Fruit fly (Drosophila melanogaster) whole organism, embryonic: Measurements from ENCODE around the gene CG42542.

ENCODE experiments used
- Ada2b ChIP-seq: fragments of 200-800 bp; sonication (Bioruptor generic); IDR thresholded peaks from 2 replicates; pipeline ENCODE4 v1.3.6; 2022; ENCODE audit warnings: missing biosample characterization, missing genetic modification characterization
- Bgb ChIP-seq: fragments of 200-800 bp; sonication (Bioruptor generic); IDR thresholded peaks from 2 replicates; pipeline ENCODE4 v1.3.6; 2022; ENCODE audit warnings: missing biosample characterization, missing genetic modification characterization; ENCODE audit not compliant: partially characterized antibody
- CG10565 ChIP-seq: fragments of 200-800 bp; sonication (Bioruptor generic); optimal IDR thresholded peaks from 3 replicates; lab custom pipeline; 2016; ENCODE audit warnings: missing biosample characterization, mild to moderate bottlenecking, missing genetic modification characterization
- CG11093 ChIP-seq: fragments of 200-800 bp; sonication (Bioruptor generic); IDR thresholded peaks from 3 replicates; pipeline ENCODE4 v1.3.6; 2022; ENCODE audit warnings: missing biosample characterization, missing genetic modification characterization
- CG11695 ChIP-seq: fragments of 200-800 bp; sonication (Bioruptor generic); IDR thresholded peaks from 3 replicates; pipeline ENCODE4 v1.3.6; 2022; ENCODE audit warnings: missing biosample characterization, missing genetic modification characterization
- CG12236 ChIP-seq: fragments of 200-800 bp; sonication (Bioruptor generic); optimal IDR thresholded peaks from 2 replicates; lab custom pipeline; 2016; ENCODE audit warnings: missing biosample characterization, missing genetic modification characterization
- CG12659 ChIP-seq: fragments of 200-800 bp; sonication (Bioruptor generic); optimal IDR thresholded peaks from 3 replicates; lab custom pipeline; 2017; ENCODE audit warnings: mild to moderate bottlenecking, missing biosample characterization, missing genetic modification reagents, missing genetic modification characterization
- CG14014 ChIP-seq: fragments of 200-800 bp; sonication (Bioruptor generic); IDR thresholded peaks from 2 replicates; pipeline ENCODE4 v1.3.6; 2022; ENCODE audit warnings: missing biosample characterization, missing genetic modification characterization
- CG15479 ChIP-seq: fragments of 200-800 bp; sonication (Bioruptor generic); optimal IDR thresholded peaks from 3 replicates; lab custom pipeline; 2019; ENCODE audit warnings: missing biosample characterization, mild to moderate bottlenecking, missing genetic modification characterization, moderate library complexity
- CG15696 ChIP-seq: fragments of 200-800 bp; sonication (Bioruptor generic); optimal IDR thresholded peaks from 2 replicates; lab custom pipeline; 2019; ENCODE audit warnings: missing biosample characterization, mild to moderate bottlenecking, missing genetic modification characterization, moderate library complexity
- CG17186 ChIP-seq: fragments of 200-800 bp; sonication (Bioruptor generic); optimal IDR thresholded peaks from 3 replicates; lab custom pipeline; 2017; ENCODE audit warnings: missing biosample characterization, missing genetic modification reagents, missing genetic modification characterization
- CG17361 ChIP-seq: fragments of 200-800 bp; sonication (Bioruptor generic); IDR thresholded peaks from 3 replicates; pipeline ENCODE4 v1.3.6; 2022; ENCODE audit warnings: missing biosample characterization, missing genetic modification characterization
- CG17612 ChIP-seq: fragments of 200-800 bp; sonication (Bioruptor generic); IDR thresholded peaks from 2 replicates; pipeline ENCODE4 v1.3.6; 2022; ENCODE audit warnings: missing biosample characterization, missing genetic modification characterization
- CG18262 ChIP-seq: fragments of 200-800 bp; optimal IDR thresholded peaks from 3 replicates; lab custom pipeline; 2019; ENCODE audit warnings: missing biosample characterization, mild to moderate bottlenecking, missing genetic modification characterization, moderate library complexity
- CG2129 ChIP-seq: fragments of 200-800 bp; sonication (Bioruptor generic); IDR thresholded peaks from 2 replicates; pipeline ENCODE4 v1.3.6; 2022; ENCODE audit warnings: missing biosample characterization, missing genetic modification characterization; ENCODE audit not compliant: partially characterized antibody
- CG3065 ChIP-seq: fragments of 200-800 bp; sonication (Bioruptor generic); optimal IDR thresholded peaks from 2 replicates; lab custom pipeline; 2016; ENCODE audit warnings: missing biosample characterization, missing genetic modification characterization
- CG32767 ChIP-seq: fragments of 200-800 bp; sonication (Bioruptor generic); IDR thresholded peaks from 2 replicates; pipeline ENCODE4 v1.3.6; 2022; ENCODE audit warnings: missing biosample characterization, missing genetic modification characterization
- CG5245 ChIP-seq: fragments of 200-800 bp; sonication (Bioruptor generic); optimal IDR thresholded peaks from 3 replicates; lab custom pipeline; 2016; ENCODE audit warnings: missing biosample characterization, missing genetic modification characterization
- CG7786 ChIP-seq: fragments of 200-800 bp; sonication (Bioruptor generic); optimal IDR thresholded peaks from 2 replicates; lab custom pipeline; 2016; ENCODE audit warnings: missing biosample characterization, missing genetic modification characterization
- CG9215 ChIP-seq: fragments of 200-800 bp; sonication (Bioruptor generic); IDR thresholded peaks from 2 replicates; pipeline ENCODE4 v1.3.6; 2022; ENCODE audit warnings: missing biosample characterization, missing genetic modification characterization
- D19B ChIP-seq: fragments of 200-800 bp; sonication (Bioruptor generic); optimal IDR thresholded peaks from 2 replicates; lab custom pipeline; 2017; ENCODE audit warnings: missing biosample characterization, mild to moderate bottlenecking, missing genetic modification characterization
- Doc3 ChIP-seq: fragments of 200-800 bp; sonication (Bioruptor generic); IDR thresholded peaks from 3 replicates; pipeline ENCODE4 v1.3.6; 2022; ENCODE audit warnings: missing biosample characterization, missing genetic modification characterization; ENCODE audit not compliant: partially characterized antibody
- Drgx ChIP-seq: fragments of 200-800 bp; sonication (Bioruptor generic); IDR thresholded peaks from 2 replicates; pipeline ENCODE4 v1.3.6; 2022; ENCODE audit warnings: missing biosample characterization, missing genetic modification characterization
- HLH3B ChIP-seq: fragments of 200-800 bp; sonication (Bioruptor generic); IDR thresholded peaks from 2 replicates; pipeline ENCODE4 v1.3.6; 2022; ENCODE audit warnings: missing biosample characterization, missing genetic modification characterization
- Hey ChIP-seq: fragments of 200-800 bp; sonication (Bioruptor generic); optimal IDR thresholded peaks from 3 replicates; lab custom pipeline; 2018; ENCODE audit warnings: missing biosample characterization, mild to moderate bottlenecking, missing genetic modification characterization
- Hr78 ChIP-seq, 2 experiments: fragments of 200-800 bp in 1 of 2; fragments of >200 bp in 1 of 2; sonication (Bioruptor generic) in 1 of 2; optimal IDR thresholded peaks; 2 replicates each; lab custom pipeline; 2017 to 2019; ENCODE audit warnings: missing biosample characterization in 2 of 2, missing genetic modification characterization in 2 of 2, mild to moderate bottlenecking in 1 of 2, moderate library complexity in 1 of 2
- Jarid2 ChIP-seq: fragments of 200-800 bp; sonication (Bioruptor generic); optimal IDR thresholded peaks from 3 replicates; lab custom pipeline; 2017; ENCODE audit warnings: mild to moderate bottlenecking, missing biosample characterization, missing genetic modification reagents, missing genetic modification characterization
- Nf-YC ChIP-seq: fragments of 200-800 bp; optimal IDR thresholded peaks from 3 replicates; lab custom pipeline; 2019; ENCODE audit warnings: missing biosample characterization, mild to moderate bottlenecking, missing genetic modification characterization, moderate library complexity
- Optix ChIP-seq: fragments of 200-800 bp; sonication (Bioruptor generic); IDR thresholded peaks from 3 replicates; pipeline ENCODE4 v1.3.6; 2022; ENCODE audit warnings: missing biosample characterization, missing genetic modification characterization
- Tbp ChIP-seq: fragments of >200 bp; optimal IDR thresholded peaks from 2 replicates; lab custom pipeline; 2018; ENCODE audit warnings: missing biosample characterization, missing genetic modification characterization
- ac ChIP-seq: fragments of 200-800 bp; sonication (Bioruptor generic); optimal IDR thresholded peaks from 3 replicates; lab custom pipeline; 2017; ENCODE audit warnings: missing biosample characterization, mild to moderate bottlenecking, missing genetic modification characterization
- btn ChIP-seq: fragments of 200-800 bp; sonication (Bioruptor generic); optimal IDR thresholded peaks from 2 replicates; lab custom pipeline; 2016; ENCODE audit warnings: missing biosample characterization, missing genetic modification characterization
- cas ChIP-seq: fragments of 200-800 bp; sonication (Bioruptor generic); IDR thresholded peaks from 2 replicates; pipeline ENCODE4 v1.3.6; 2022; ENCODE audit warnings: missing biosample characterization, missing genetic modification characterization
- crc ChIP-seq: fragments of 200-800 bp; sonication (Bioruptor generic); optimal IDR thresholded peaks from 2 replicates; lab custom pipeline; 2016; ENCODE audit warnings: missing biosample characterization, missing genetic modification characterization
- danr ChIP-seq: fragments of 200-800 bp; sonication (Bioruptor generic); IDR thresholded peaks from 2 replicates; pipeline ENCODE4 v1.3.6; 2022; ENCODE audit warnings: missing biosample characterization, missing genetic modification characterization
- dysf ChIP-seq: fragments of 200-800 bp; sonication (Bioruptor generic); IDR thresholded peaks from 3 replicates; pipeline ENCODE4 v1.3.6; 2022; ENCODE audit warnings: missing biosample characterization, missing genetic modification characterization
- fd64A ChIP-seq: fragments of 200-800 bp; sonication (Bioruptor generic); optimal IDR thresholded peaks from 3 replicates; lab custom pipeline; 2018; ENCODE audit warnings: missing biosample characterization, mild to moderate bottlenecking, missing genetic modification characterization
- grn ChIP-seq: fragments of 200-800 bp; sonication (Bioruptor generic); optimal IDR thresholded peaks from 3 replicates; lab custom pipeline; 2017; ENCODE audit warnings: missing biosample characterization, missing genetic modification characterization
- lola ChIP-seq, 3 experiments: fragments of >200 bp in 2 of 3; fragments of 200-800 bp in 1 of 3; sonication (Bioruptor generic) in 1 of 3; optimal IDR thresholded peaks; 2 replicates each; lab custom pipeline; 2017 to 2019; ENCODE audit warnings: missing biosample characterization in 3 of 3, missing genetic modification characterization in 3 of 3, mild to moderate bottlenecking in 1 of 3, moderate library complexity in 1 of 3
- mam ChIP-seq: fragments of 200-800 bp; sonication (Bioruptor generic); optimal IDR thresholded peaks from 3 replicates; lab custom pipeline; 2016; ENCODE audit warnings: missing biosample characterization, missing genetic modification characterization
- mld ChIP-seq: fragments of 200-800 bp; sonication (Bioruptor generic); IDR thresholded peaks from 3 replicates; pipeline ENCODE4 v1.3.6; 2022; ENCODE audit warnings: missing biosample characterization, missing genetic modification characterization; ENCODE audit not compliant: partially characterized antibody
- onecut ChIP-seq: fragments of 200-800 bp; sonication (Bioruptor generic); IDR thresholded peaks from 2 replicates; pipeline ENCODE4 v1.3.6; 2022; ENCODE audit warnings: missing biosample characterization, missing genetic modification characterization
- pzg ChIP-seq: fragments of 200-800 bp; sonication (Bioruptor generic); optimal IDR thresholded peaks from 3 replicates; lab custom pipeline; 2018; ENCODE audit warnings: missing biosample characterization, mild to moderate bottlenecking, missing genetic modification characterization, moderate library complexity
- ro ChIP-seq: fragments of 200-800 bp; sonication (Bioruptor generic); IDR thresholded peaks from 2 replicates; pipeline ENCODE4 v1.3.6; 2022; ENCODE audit warnings: missing biosample characterization, missing genetic modification characterization
- sens-2 ChIP-seq: fragments of 200-800 bp; sonication (Bioruptor generic); IDR thresholded peaks from 2 replicates; pipeline ENCODE4 v1.3.6; 2022; ENCODE audit warnings: missing biosample characterization, missing genetic modification characterization
- sim ChIP-seq: fragments of 200-800 bp; sonication (Bioruptor generic); IDR thresholded peaks from 2 replicates; pipeline ENCODE4 v1.3.6; 2022; ENCODE audit warnings: missing biosample characterization, missing genetic modification characterization
- tll ChIP-seq, 2 experiments: fragments of 200-800 bp in 1 of 2; fragments of >200 bp in 1 of 2; sonication (Bioruptor generic) in 1 of 2; optimal IDR thresholded peaks; 2 replicates each; lab custom pipeline; 2017 to 2019; ENCODE audit warnings: missing biosample characterization in 2 of 2, missing genetic modification characterization in 2 of 2, mild to moderate bottlenecking in 1 of 2, moderate library complexity in 1 of 2
- wek ChIP-seq: fragments of 200-800 bp; sonication (Bioruptor generic); optimal IDR thresholded peaks from 3 replicates; lab custom pipeline; 2018; ENCODE audit warnings: missing biosample characterization, mild to moderate bottlenecking, missing genetic modification characterization, moderate library complexity

Gene CG42542

DNA sequence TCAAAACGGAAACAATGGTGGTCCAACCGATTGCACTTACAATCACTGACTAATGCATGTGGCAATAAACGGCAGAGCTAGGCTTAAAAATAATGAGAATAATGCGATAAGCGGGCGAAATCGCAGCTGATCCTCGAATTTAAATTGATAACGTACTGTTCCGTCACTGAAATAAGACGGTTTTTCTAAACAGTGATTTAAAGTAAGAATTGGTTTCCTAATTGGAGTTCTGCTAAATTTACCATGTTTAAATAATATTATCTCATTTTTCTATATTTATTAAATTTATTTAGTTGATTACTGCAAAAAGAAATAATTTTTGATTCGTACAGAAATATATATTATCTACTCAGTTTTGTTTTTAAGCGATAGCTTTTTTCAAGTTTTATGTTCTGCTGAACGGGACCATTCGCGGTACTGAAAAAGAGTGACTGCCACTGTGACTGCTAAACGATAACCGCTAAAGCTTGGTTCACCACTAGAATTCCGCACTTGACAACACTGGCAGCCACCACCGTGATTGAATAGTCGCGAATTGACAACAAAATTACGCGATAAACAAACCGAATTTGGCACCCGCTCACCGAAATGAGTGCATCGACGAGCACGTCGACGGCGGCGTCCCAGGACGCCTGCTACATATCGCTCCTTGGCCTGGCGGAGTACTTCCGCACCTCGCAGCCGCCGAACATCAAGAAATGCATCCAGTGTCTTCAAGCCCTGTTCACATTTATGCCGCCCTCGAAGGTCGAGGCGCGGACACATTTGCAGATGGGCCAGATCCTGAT is 12.5 kb downstream of the CG42542 start, which contains the start of the genes Spn88Eb and Mau2 (continued):
- TF ChIP-seq Hr78 (GFP tag; optimal IDR thresholded peaks at IDR 0.05; lab: Kevin White, UChicago) (no peak), danr (GFP tag; lab: Robert Waterston, UW) (no peak), CG2129 (GFP tag; lab: Robert Waterston, UW) (no peak; the same call in 1 of the 2 replicates), wek (GFP tag; lab: Kevin White, UChicago) (no peak), CG18262 (peak; percentile 55), CG11695 (GFP tag; lab: Robert Waterston, UW) (no peak; the same call in 2 of the 3 replicates), CG7786 (GFP tag; lab: Kevin White, UChicago) (peak; percentile 64), D19B (GFP tag; lab: Kevin White, UChicago) (no peak), grn (GFP tag; lab: Kevin White, UChicago) (no peak), Nf-YC (tag; lab: Kevin White, UChicago) (peak; percentile 67), CG32767 (GFP tag; lab: Robert Waterston, UW) (0 out of 2 replicates have a peak, but pooled peaks have one; percentile 52), dysf (GFP tag; lab: Robert Waterston, UW) (peak; percentile 80), btn (GFP tag; lab: Kevin White, UChicago) (no peak), sens-2 (GFP tag; lab: Robert Waterston, UW) (peak; percentile 40; the same call in 1 of the 2 replicates), CG15696 (peak; percentile 48), pzg (peak; percentile 88), Drgx (peak; percentile 37; the same call in 1 of the 2 replicates), mld (GFP tag; lab: Robert Waterston, UW) (peak; percentile 11; the same call in 1 of the 3 replicates), onecut (peak; percentile 57), mam (GFP tag; lab: Kevin White, UChicago) (peak; percentile 80), CG15479 (no peak), Jarid2 (GFP tag; lab: Kevin White, UChicago) (no peak), CG12659 (peak; percentile 75), sim (GFP tag; lab: Robert Waterston, UW) (no peak), lola (GFP tag; optimal IDR thresholded peaks at IDR 0.05; lab: Kevin White, UChicago) (peak in 1 of 3 experiments; percentile 32), tll (GFP tag; optimal IDR thresholded peaks at IDR 0.05; lab: Kevin White, UChicago) (no peak), Ada2b (GFP tag; lab: Robert Waterston, UW) (0 out of 2 replicates have a peak, but pooled peaks have one; percentile 24), CG9215 (GFP tag; lab: Robert Waterston, UW) (peak; percentile 76), HLH3B (GFP tag; lab: Robert Waterston, UW) (peak; percentile 53; the same call in 1 of the 2 replicates), Bgb (GFP tag; lab: Robert Waterston, UW) (peak; percentile 79), Tbp (no peak), Optix (GFP tag; lab: Robert Waterston, UW) (0 out of 3 replicates have a peak, but pooled peaks have one; percentile 32), CG17186 (GFP tag; lab: Kevin White, UChicago) (peak; percentile 52), CG5245 (peak; percentile 55), Hey (tag; lab: Kevin White, UChicago) (no peak), crc (GFP tag; lab: Kevin White, UChicago) (no peak), CG11093 (GFP tag; lab: Robert Waterston, UW) (no peak; the same call in 2 of the 3 replicates), ac (GFP tag; lab: Kevin White, UChicago) (no peak), Doc3 (peak; percentile 55; the same call in 2 of the 3 replicates), CG17612 (GFP tag; lab: Robert Waterston, UW) (peak; percentile 53; the same call in 1 of the 2 replicates), CG10565 (no peak), CG14014 (GFP tag; lab: Robert Waterston, UW) (peak; percentile 36), CG17361 (GFP tag; lab: Robert Waterston, UW) (peak; percentile 79; the same call in 2 of the 3 replicates), CG3065 (GFP tag; lab: Kevin White, UChicago) (no peak), CG12236 (GFP tag; lab: Kevin White, UChicago) (no peak), fd64A (GFP tag; lab: Kevin White, UChicago) (no peak), cas (GFP tag; lab: Robert Waterston, UW) (peak; percentile 47; the same call in 1 of the 2 replicates), ro (no peak; the same call in 1 of the 2 replicates)
